Fruit fly (Drosophila melanogaster): ENCODE results near the gene Sox21b.

Gene Sox21b

dm6 chr3L:14125616-14126015, 5.5 kb downstream of the Sox21b start:
- TF ChIP-seq Hr96 (GFP tag; optimal IDR thresholded peaks at IDR 0.05): no peak

- TF ChIP-seq CG14711 (tag; optimal IDR thresholded peaks at IDR 0.05) (no peak), pad (GFP tag; optimal IDR thresholded peaks at IDR 0.05) (no peak), Mnt (GFP tag; optimal IDR thresholded peaks at IDR 0.05) (no peak), CG7045 (GFP tag; optimal IDR thresholded peaks at IDR 0.05) (no peak), CG33017 (tag; optimal IDR thresholded peaks at IDR 0.05) (no peak), CG1620 (GFP tag; optimal IDR thresholded peaks at IDR 0.05) (no peak), Crg-1 (GFP tag; optimal IDR thresholded peaks at IDR 0.05) (no peak), toe (GFP tag; optimal IDR thresholded peaks at IDR 0.05) (no peak), CG12768 (GFP tag; optimal IDR thresholded peaks at IDR 0.05) (no peak), Clk (GFP tag; optimal IDR thresholded peaks at IDR 0.05) (no peak), tj (GFP tag; optimal IDR thresholded peaks at IDR 0.05) (no peak), Hr96 (GFP tag; optimal IDR thresholded peaks at IDR 0.05) (no peak)
These were observed 9.1 kb downstream of the Sox21b start for dm6 chr3L:14122048-14122447.

dm6 chr3L:14118767-14119166, 12.4 kb downstream of the Sox21b start:
- TF ChIP-seq CG14711 (tag; optimal IDR thresholded peaks at IDR 0.05): no peak
- no peak for TF ChIP-seq ovo (GFP tag; optimal IDR thresholded peaks at IDR 0.05)
- TF ChIP-seq CG7101 (tag; optimal IDR thresholded peaks at IDR 0.05): no peak
- no peak for TF ChIP-seq CG11617 (GFP tag; optimal IDR thresholded peaks at IDR 0.05)
- no peak for TF ChIP-seq toe (GFP tag; optimal IDR thresholded peaks at IDR 0.05)

- TF ChIP-seq CG7101 (tag; optimal IDR thresholded peaks at IDR 0.05) (no peak), Mnt (GFP tag; optimal IDR thresholded peaks at IDR 0.05) (no peak), Hr96 (GFP tag; optimal IDR thresholded peaks at IDR 0.05) (no peak), cic (GFP tag; optimal IDR thresholded peaks at IDR 0.05) (no peak), CG33017 (tag; optimal IDR thresholded peaks at IDR 0.05) (no peak), cnc (optimal IDR thresholded peaks at IDR 0.05) (no peak), Clk (GFP tag; optimal IDR thresholded peaks at IDR 0.05) (no peak)
These were observed 17.0 kb downstream of the Sox21b start for dm6 chr3L:14114084-14114483.

- TF ChIP-seq CG7045 (GFP tag; optimal IDR thresholded peaks at IDR 0.05) (no peak), CG12768 (GFP tag; optimal IDR thresholded peaks at IDR 0.05) (no peak), Crg-1 (GFP tag; optimal IDR thresholded peaks at IDR 0.05) (no peak), CG33017 (tag; optimal IDR thresholded peaks at IDR 0.05) (no peak), CG5204 (GFP tag; optimal IDR thresholded peaks at IDR 0.05) (no peak), bab1 (GFP tag; optimal IDR thresholded peaks at IDR 0.05) (no peak), kay (GFP tag; ENCODE audit: borderline replicate concordance) (no peak), CG14711 (tag; optimal IDR thresholded peaks at IDR 0.05) (no peak), pad (GFP tag; optimal IDR thresholded peaks at IDR 0.05) (no peak), Hr96 (GFP tag; optimal IDR thresholded peaks at IDR 0.05) (no peak), tj (GFP tag; optimal IDR thresholded peaks at IDR 0.05) (no peak), Mnt (GFP tag; optimal IDR thresholded peaks at IDR 0.05) (no peak), CG7101 (tag; optimal IDR thresholded peaks at IDR 0.05) (no peak), CG11617 (GFP tag; optimal IDR thresholded peaks at IDR 0.05) (no peak)
These were observed 18.2 kb downstream of the Sox21b start for dm6 chr3L:14112899-14113430.

- TF ChIP-seq CG12768 (GFP tag; optimal IDR thresholded peaks at IDR 0.05) (no peak), CG7045 (GFP tag; optimal IDR thresholded peaks at IDR 0.05) (no peak), CG5204 (GFP tag; optimal IDR thresholded peaks at IDR 0.05) (no peak), toe (GFP tag; optimal IDR thresholded peaks at IDR 0.05) (peak; percentile 60), CG1620 (GFP tag; optimal IDR thresholded peaks at IDR 0.05) (peak; percentile 73), CG7101 (tag; optimal IDR thresholded peaks at IDR 0.05) (peak; percentile 44), Hr96 (GFP tag; optimal IDR thresholded peaks at IDR 0.05) (peak; percentile 60), Clk (GFP tag; optimal IDR thresholded peaks at IDR 0.05) (no peak), CG14711 (tag; optimal IDR thresholded peaks at IDR 0.05) (no peak), tj (GFP tag; optimal IDR thresholded peaks at IDR 0.05) (no peak), ovo (GFP tag; optimal IDR thresholded peaks at IDR 0.05) (peak; percentile 49), bab1 (GFP tag; optimal IDR thresholded peaks at IDR 0.05) (peak; percentile 85), Mnt (GFP tag; optimal IDR thresholded peaks at IDR 0.05) (peak; percentile 0), CG11617 (GFP tag; optimal IDR thresholded peaks at IDR 0.05) (no peak), pad (GFP tag; optimal IDR thresholded peaks at IDR 0.05) (peak; percentile 15)
These were observed 19.7 kb downstream of the Sox21b start for dm6 chr3L:14111411-14111810.

- TF ChIP-seq CG7045 (GFP tag; optimal IDR thresholded peaks at IDR 0.05): no peak
- TF ChIP-seq toe (GFP tag; optimal IDR thresholded peaks at IDR 0.05): no peak
- TF ChIP-seq bab1 (GFP tag; optimal IDR thresholded peaks at IDR 0.05): no peak
- TF ChIP-seq Hr96 (GFP tag; optimal IDR thresholded peaks at IDR 0.05): no peak
- TF ChIP-seq Clk (GFP tag; optimal IDR thresholded peaks at IDR 0.05): no peak
- TF ChIP-seq cnc (optimal IDR thresholded peaks at IDR 0.05): no peak
- no peak for TF ChIP-seq CG33017 (tag; optimal IDR thresholded peaks at IDR 0.05)
- TF ChIP-seq ovo (GFP tag; optimal IDR thresholded peaks at IDR 0.05): no peak
- TF ChIP-seq CG7101 (tag; optimal IDR thresholded peaks at IDR 0.05): no peak
- no peak for TF ChIP-seq CG14711 (tag; optimal IDR thresholded peaks at IDR 0.05)
- TF ChIP-seq cic (GFP tag; optimal IDR thresholded peaks at IDR 0.05): no peak
- no peak for TF ChIP-seq CG1620 (GFP tag; optimal IDR thresholded peaks at IDR 0.05)
- no peak for TF ChIP-seq CG5204 (GFP tag; optimal IDR thresholded peaks at IDR 0.05)
These were observed 21.3 kb downstream of the Sox21b start for dm6 chr3L:14109831-14110230.

Data from whole organism, adult.